Worm (Caenorhabditis elegans) whole organism, L1 larva: ENCODE measurements around the gene ZK1251.3.

Source experiments
- C16A3.4 ChIP-seq: fragments of 150-350 bp; optimal IDR thresholded peaks from 2 replicates; lab custom pipeline; 2014; ENCODE audit warnings: missing biosample characterization, missing genetic modification characterization
- F16B12.6 ChIP-seq: fragments of 150-350 bp; optimal IDR thresholded peaks from 2 replicates; lab custom pipeline; 2014; ENCODE audit warnings: missing biosample characterization, missing genetic modification characterization
- Y116A8C.19 ChIP-seq: sonication (generic microtip); optimal IDR thresholded peaks from 2 replicates; lab custom pipeline; 2016; ENCODE audit warnings: missing compliant biosample characterization, missing genetic modification characterization, borderline replicate concordance
- ceh-8 ChIP-seq: fragments of 200-800 bp; sonication (Bioruptor generic); optimal IDR thresholded peaks from 2 replicates; lab custom pipeline; 2018; ENCODE audit warnings: mild to moderate bottlenecking, missing genetic modification characterization, moderate library complexity, missing compliant biosample characterization
- ceh-88 ChIP-seq: fragments of 200-800 bp; sonication (Bioruptor generic); IDR thresholded peaks from 2 replicates; pipeline ENCODE4 v1.3.6; 2022; ENCODE audit warnings: missing genetic modification characterization, missing compliant biosample characterization
- ceh-90 ChIP-seq: sonication (generic microtip); optimal IDR thresholded peaks from 2 replicates; lab custom pipeline; 2016; ENCODE audit warnings: missing genetic modification characterization, missing compliant biosample characterization
- elt-2 ChIP-seq: sonication (generic microtip); optimal IDR thresholded peaks from 2 replicates; lab custom pipeline; 2016; ENCODE audit warnings: missing genetic modification characterization, mild to moderate bottlenecking, inconsistent platforms, missing compliant biosample characterization, missing genetic modification reagents
- grh-1 ChIP-seq: fragments of 200-800 bp; sonication (Bioruptor generic); IDR thresholded peaks from 2 replicates; pipeline ENCODE4 v1.3.6; 2022; ENCODE audit warnings: missing genetic modification reagents, missing genetic modification characterization, missing compliant biosample characterization
- irx-1 ChIP-seq: sonication (generic microtip); optimal IDR thresholded peaks from 2 replicates; lab custom pipeline; 2016; ENCODE audit warnings: missing genetic modification characterization, missing compliant biosample characterization
- isw-1 ChIP-seq: fragments of 200-800 bp; sonication (Bioruptor generic); IDR thresholded peaks from 2 replicates; pipeline ENCODE4 v1.3.6; 2022; ENCODE audit warnings: missing genetic modification characterization, missing compliant biosample characterization
- jun-1 ChIP-seq: fragments of 150-350 bp; optimal IDR thresholded peaks from 2 replicates; lab custom pipeline; 2014; ENCODE audit warnings: missing biosample characterization, missing genetic modification reagents, missing genetic modification characterization
- lin-15B ChIP-seq: fragments of 150-350 bp; sonication (generic microtip); optimal IDR thresholded peaks from 3 replicates; lab custom pipeline; 2014; ENCODE audit warnings: missing biosample characterization, missing genetic modification characterization
- lin-35 ChIP-seq, 2 experiments: fragments of 150-350 bp; optimal IDR thresholded peaks; 2 replicates each; lab custom pipeline; 2014; ENCODE audit warnings: missing biosample characterization in 2 of 2, missing genetic modification characterization in 2 of 2, missing genetic modification reagents in 2 of 2
- mef-2 ChIP-seq: fragments of 150-350 bp; optimal IDR thresholded peaks from 2 replicates; lab custom pipeline; 2014; ENCODE audit warnings: missing biosample characterization, missing genetic modification characterization
- mep-1 ChIP-seq: fragments of 150-350 bp; optimal IDR thresholded peaks from 2 replicates; lab custom pipeline; 2014; ENCODE audit warnings: missing biosample characterization, missing genetic modification characterization
- nhr-12 ChIP-seq: sonication (generic microtip); optimal IDR thresholded peaks from 2 replicates; lab custom pipeline; 2017; ENCODE audit warnings: missing biosample characterization, missing genetic modification characterization
- nhr-19 ChIP-seq: fragments of 200-800 bp; sonication (Bioruptor generic); conservative IDR thresholded peaks from 2 replicates; pipeline ENCODE4 v1.3.6; 2022; ENCODE audit warnings: missing genetic modification characterization, missing compliant biosample characterization
- nhr-237 ChIP-seq: fragments of 150-350 bp; optimal IDR thresholded peaks from 2 replicates; lab custom pipeline; 2014; ENCODE audit warnings: missing biosample characterization, missing genetic modification characterization
- nhr-47 ChIP-seq: sonication (generic microtip); optimal IDR thresholded peaks from 2 replicates; lab custom pipeline; 2016; ENCODE audit warnings: mild to moderate bottlenecking, missing genetic modification characterization, moderate library complexity, missing compliant biosample characterization
- nhr-71 ChIP-seq: sonication (generic microtip); optimal IDR thresholded peaks from 2 replicates; lab custom pipeline; 2016; ENCODE audit warnings: mild to moderate bottlenecking, missing genetic modification characterization, moderate library complexity, missing compliant biosample characterization
- nhr-77 ChIP-seq: fragments of 150-350 bp; optimal IDR thresholded peaks from 2 replicates; lab custom pipeline; 2014; ENCODE audit warnings: missing biosample characterization, missing genetic modification characterization
- nhr-84 ChIP-seq: sonication (generic microtip); optimal IDR thresholded peaks from 2 replicates; lab custom pipeline; 2017; ENCODE audit warnings: missing biosample characterization, missing genetic modification characterization
- nhr-85 ChIP-seq: sonication (generic microtip); peaks from one replicate; lab custom pipeline; 2016; ENCODE audit warnings: missing genetic modification characterization, inconsistent platforms, missing compliant biosample characterization
- pag-3 ChIP-seq: sonication (generic microtip); optimal IDR thresholded peaks from 2 replicates; lab custom pipeline; 2017; ENCODE audit warnings: missing genetic modification characterization, mild to moderate bottlenecking, missing compliant biosample characterization, antibody characterized with exemption, borderline replicate concordance; ENCODE audit not compliant: insufficient read depth
- pqm-1 ChIP-seq: sonication (generic microtip); optimal IDR thresholded peaks from 3 replicates; lab custom pipeline; 2017; ENCODE audit warnings: missing biosample characterization, missing genetic modification characterization
- rnt-1 ChIP-seq: sonication (generic microtip); optimal IDR thresholded peaks from 2 replicates; lab custom pipeline; 2016; ENCODE audit warnings: mild to moderate bottlenecking, missing genetic modification characterization, moderate library complexity, missing compliant biosample characterization
- sox-4 ChIP-seq: sonication (generic microtip); optimal IDR thresholded peaks from 2 replicates; lab custom pipeline; 2016; ENCODE audit warnings: missing genetic modification characterization, missing compliant biosample characterization
- sptf-1 ChIP-seq: fragments of 150-350 bp; optimal IDR thresholded peaks from 2 replicates; lab custom pipeline; 2014; ENCODE audit warnings: missing biosample characterization, missing genetic modification characterization
- tlp-1 ChIP-seq: fragments of 150-350 bp; optimal IDR thresholded peaks from 2 replicates; lab custom pipeline; 2014; ENCODE audit warnings: missing biosample characterization, missing genetic modification characterization
- unc-86 ChIP-seq: sonication (generic microtip); optimal IDR thresholded peaks from 2 replicates; lab custom pipeline; 2016; ENCODE audit warnings: missing genetic modification characterization, missing compliant biosample characterization
- unc-98 ChIP-seq: fragments of 200-800 bp; sonication (Bioruptor generic); IDR thresholded peaks from 2 replicates; pipeline ENCODE4 v1.3.6; 2022; ENCODE audit warnings: missing genetic modification characterization, missing compliant biosample characterization
- zag-1 ChIP-seq: fragments of 150-350 bp; optimal IDR thresholded peaks from 2 replicates; lab custom pipeline; 2014; ENCODE audit warnings: missing biosample characterization, missing genetic modification characterization
- zip-4 ChIP-seq: fragments of 200-800 bp; sonication (Bioruptor generic); optimal IDR thresholded peaks from 2 replicates; lab custom pipeline; 2018; ENCODE audit warnings: mild to moderate bottlenecking, missing genetic modification characterization, moderate library complexity, missing compliant biosample characterization
- ztf-11 ChIP-seq, 2 experiments: sonication (generic microtip); optimal IDR thresholded peaks; 2 replicates each; lab custom pipeline; 2016 to 2017; ENCODE audit warnings: missing genetic modification characterization in 2 of 2, missing biosample characterization in 1 of 2, missing compliant biosample characterization in 1 of 2
- ztf-4 ChIP-seq: fragments of 150-350 bp; optimal IDR thresholded peaks from 2 replicates; lab custom pipeline; 2014; ENCODE audit warnings: missing biosample characterization, missing genetic modification characterization

Gene ZK1251.3

DNA sequence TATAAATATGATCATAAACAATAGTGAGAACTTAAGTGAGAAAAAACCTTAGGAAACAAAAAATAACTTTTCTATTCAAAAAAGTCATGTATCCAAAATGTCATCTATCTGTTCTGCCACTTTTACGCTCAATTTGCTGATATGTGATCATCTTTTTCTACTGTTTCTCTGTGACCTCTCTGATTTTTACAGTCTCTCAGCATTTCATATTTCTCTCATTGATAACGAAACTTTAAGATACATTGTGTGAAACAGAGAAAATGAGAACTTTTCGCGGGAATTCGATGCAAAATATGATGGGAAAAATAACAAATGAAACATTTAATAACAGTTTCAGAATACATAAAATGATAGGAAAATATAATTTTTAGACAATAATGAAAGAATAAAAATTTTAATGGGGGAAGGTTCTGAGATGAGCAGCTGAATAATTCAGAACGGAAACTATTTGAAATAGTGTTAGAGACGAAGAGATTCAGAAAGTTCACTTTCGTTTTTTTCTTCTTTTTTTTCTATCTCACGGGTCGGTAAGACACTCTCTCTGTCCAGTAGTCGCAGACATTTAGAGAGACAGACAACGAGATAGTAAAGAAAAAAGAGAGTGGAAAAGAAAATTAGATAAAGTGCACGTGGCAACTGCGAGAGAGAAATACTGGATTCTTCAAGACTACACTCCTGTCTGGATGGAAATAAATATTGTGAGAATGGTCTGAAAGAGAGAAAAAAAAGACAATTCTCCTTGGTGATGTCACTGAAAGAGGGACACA lies 6.0 kb upstream of the ZK1251.3 start (continued):
- peak; percentile 91 for TF ChIP-seq nhr-71
- TF ChIP-seq mef-2 (tag; lab: Kevin White, UChicago) = no peak
- peak; percentile 17 for TF ChIP-seq nhr-237 (tag; lab: Kevin White, UChicago)
- peak; percentile 30 for TF ChIP-seq sox-4
- TF ChIP-seq unc-98 (GFP tag; lab: Robert Waterston, UW) = no peak
- no peak for TF ChIP-seq nhr-84
- TF ChIP-seq lin-35 (GFP tag; optimal IDR thresholded peaks at IDR 0.05; lab: Kevin White, UChicago) = peak; percentile 55 to 71
- TF ChIP-seq nhr-47 (tag; lab: Kevin White, UChicago) = peak; percentile 77
- peak; percentile 38 for TF ChIP-seq jun-1
- no peak for TF ChIP-seq nhr-12 (tag; lab: Kevin White, UChicago)
- TF ChIP-seq nhr-19 (GFP tag; lab: Robert Waterston, UW) = peak; percentile 55
- TF ChIP-seq ztf-4 = peak; percentile 41
- peak; percentile 17 for TF ChIP-seq C16A3.4 (tag; lab: Kevin White, UChicago)
- TF ChIP-seq mep-1 (tag; lab: Kevin White, UChicago) = peak; percentile 82
- TF ChIP-seq unc-86 (tag; lab: Kevin White, UChicago) = peak; percentile 65

DNA sequence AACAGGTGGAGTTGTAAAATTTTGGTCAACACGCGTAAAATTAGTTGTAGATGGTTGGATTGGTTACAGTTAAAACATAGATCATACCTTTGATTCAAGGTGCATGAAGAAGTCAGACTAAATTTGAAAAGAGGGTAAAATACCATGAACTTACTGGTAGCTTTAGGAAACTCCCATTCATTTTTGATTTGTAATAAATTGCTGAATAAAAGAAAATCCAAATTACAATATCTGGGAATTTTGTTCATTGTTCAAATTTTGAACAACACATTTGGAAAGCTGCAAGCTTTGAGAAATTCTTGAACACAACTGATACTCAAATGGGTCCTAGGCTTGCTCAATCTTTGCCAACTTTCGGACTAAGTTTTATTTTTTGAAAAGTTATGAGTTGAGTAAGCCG lies 5.5 kb upstream of the ZK1251.3 start:
- no peak for TF ChIP-seq ceh-90 (tag; lab: Kevin White, UChicago)
- no peak for TF ChIP-seq Y116A8C.19
- no peak for TF ChIP-seq zip-4 (GFP tag; lab: Kevin White, UChicago)
- TF ChIP-seq nhr-19 (GFP tag; lab: Robert Waterston, UW) = no peak
- no peak for TF ChIP-seq jun-1
- TF ChIP-seq zag-1 (tag; lab: Kevin White, UChicago) = no peak
- TF ChIP-seq tlp-1 (tag; lab: Kevin White, UChicago) = no peak
- no peak for TF ChIP-seq grh-1 (GFP tag; lab: Robert Waterston, UW)
- TF ChIP-seq, all 84 proteins: peak for 0

ce11 chrIV:9679296-9679695 lies 4.2 kb upstream of the ZK1251.3 start:
- TF ChIP-seq zag-1 (tag; lab: Kevin White, UChicago) (no peak), nhr-85 (tag; lab: Kevin White, UChicago) (peak; percentile 30)

DNA sequence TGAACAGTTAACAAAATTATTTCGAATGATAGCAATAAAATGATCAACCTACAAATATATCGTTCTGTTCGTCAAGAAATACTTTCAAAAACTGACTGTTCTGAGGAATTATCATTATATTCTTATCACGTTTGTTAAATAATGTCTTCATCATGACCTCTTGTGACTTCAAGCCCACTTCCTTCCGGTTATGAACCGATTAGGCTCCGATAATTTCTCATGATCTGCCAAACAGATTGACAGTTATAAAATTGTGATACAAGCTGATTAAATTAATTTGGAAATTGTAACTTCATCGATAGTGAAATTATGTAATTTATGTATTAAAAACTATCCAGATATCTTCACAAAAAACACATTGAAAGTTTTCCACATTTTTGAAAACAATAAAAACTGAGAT lies 2.6 kb upstream of the ZK1251.3 start, which contains the start of gene ins-8:
Gene ins-8, minus strand, starts transcription at position 101 of the 400 bp plus-strand sequence.
- no peak for TF ChIP-seq lin-15B (tag; lab: Kevin White, UChicago)
- TF ChIP-seq pag-3 (tag; lab: Kevin White, UChicago) = no peak
- TF ChIP-seq nhr-237 (tag; lab: Kevin White, UChicago) = no peak
- no peak for TF ChIP-seq isw-1 (GFP tag; lab: Robert Waterston, UW)
- TF ChIP-seq rnt-1 (tag; lab: Kevin White, UChicago) = no peak
- no peak for TF ChIP-seq tlp-1 (tag; lab: Kevin White, UChicago)
- no peak for TF ChIP-seq nhr-19 (GFP tag; lab: Robert Waterston, UW)
- TF ChIP-seq ztf-11 (tag; optimal IDR thresholded peaks at IDR 0.05; lab: Kevin White, UChicago) = no peak
- TF ChIP-seq nhr-77 (tag; lab: Kevin White, UChicago) = no peak
- TF ChIP-seq C16A3.4 (tag; lab: Kevin White, UChicago) = no peak
- TF ChIP-seq nhr-12 (tag; lab: Kevin White, UChicago) = no peak
- no peak for TF ChIP-seq sptf-1 (tag; lab: Kevin White, UChicago)
- no peak for TF ChIP-seq F16B12.6
- TF ChIP-seq pqm-1 (tag; lab: Kevin White, UChicago) = no peak
- TF ChIP-seq, all 84 proteins: peak for 0

DNA sequence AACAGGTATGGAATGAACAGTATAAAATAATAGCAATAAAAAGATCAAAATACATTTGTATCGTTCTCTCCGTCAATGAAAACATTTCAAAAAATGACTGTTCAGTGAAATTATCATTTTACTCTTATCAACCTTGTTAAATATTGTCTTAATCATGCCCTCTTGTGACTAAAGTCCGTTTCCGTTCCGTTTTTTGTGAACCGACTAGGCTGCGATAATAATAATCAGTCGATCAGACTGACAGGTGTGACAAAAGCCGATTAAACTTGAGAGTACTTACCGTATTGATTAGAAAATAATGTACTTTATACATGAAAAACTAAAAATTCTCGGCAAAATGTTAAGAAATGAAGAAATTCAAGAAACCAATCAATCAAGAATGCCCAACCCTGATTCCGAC lies 944 bp upstream of the ZK1251.3 start, which contains the start of gene ins-7:
Gene ins-7, minus strand, starts transcription at position 332 of the 400 bp plus-strand sequence.
- no peak for TF ChIP-seq ceh-8 (GFP tag; lab: Kevin White, UChicago)
- peak; percentile 83 for TF ChIP-seq elt-2 (tag; lab: Kevin White, UChicago)
- no peak for TF ChIP-seq ztf-4
- TF ChIP-seq nhr-237 (tag; lab: Kevin White, UChicago) = no peak
- TF ChIP-seq ceh-88 (GFP tag; lab: Robert Waterston, UW) = no peak
- no peak for TF ChIP-seq irx-1 (tag; lab: Kevin White, UChicago)
